Worm (Caenorhabditis elegans) whole organism, L4 larva: Measurements from ENCODE around the gene sel-13.
A peak's percentile ranks its signal among the peaks of the same experiment; 100 is the strongest.

Experiments used
- F10B5.3 ChIP-seq: sonication (generic microtip); optimal IDR thresholded peaks from 2 replicates; lab custom pipeline; 2016; ENCODE audit warnings: mild to moderate bottlenecking, missing genetic modification characterization, missing compliant biosample characterization
- T20F7.1 ChIP-seq: fragments of 200-800 bp; sonication (Bioruptor generic); optimal IDR thresholded peaks from 2 replicates; lab custom pipeline; 2018; ENCODE audit warnings: mild to moderate bottlenecking, missing genetic modification characterization, missing compliant biosample characterization
- Y5F2A.4 ChIP-seq: fragments of 200-800 bp; sonication (Bioruptor generic); optimal IDR thresholded peaks from 2 replicates; lab custom pipeline; 2018; ENCODE audit warnings: mild to moderate bottlenecking, missing genetic modification characterization, missing compliant biosample characterization
- Y75B8A.6 ChIP-seq: fragments of 200-800 bp; sonication (Bioruptor generic); IDR thresholded peaks from 2 replicates; pipeline ENCODE4 v1.3.6; 2022; ENCODE audit warnings: missing genetic modification reagents, missing genetic modification characterization, missing compliant biosample characterization
- ZK546.5 ChIP-seq, 2 experiments: sonication (generic microtip); optimal IDR thresholded peaks; 2 replicates each; lab custom pipeline; 2017; ENCODE audit warnings: missing biosample characterization in 2 of 2, missing genetic modification characterization in 2 of 2
- ama-1 ChIP-seq: fragments of 150-350 bp; optimal IDR thresholded peaks from 2 replicates; lab custom pipeline; 2014; ENCODE audit warnings: inconsistent platforms, mixed read lengths
- ceh-20 ChIP-seq: fragments of 200-800 bp; sonication (Bioruptor generic); IDR thresholded peaks from 2 replicates; pipeline ENCODE4 v1.3.6; 2022; ENCODE audit warnings: missing genetic modification reagents, missing genetic modification characterization, missing compliant biosample characterization
- ceh-28 ChIP-seq: fragments of 150-350 bp; optimal IDR thresholded peaks from 2 replicates; lab custom pipeline; 2014; ENCODE audit warnings: missing biosample characterization, missing genetic modification reagents, missing genetic modification characterization
- ceh-62 ChIP-seq: sonication (generic microtip); optimal IDR thresholded peaks from 2 replicates; lab custom pipeline; 2017; ENCODE audit warnings: missing biosample characterization, missing genetic modification characterization
- ceh-82 ChIP-seq: sonication (generic microtip); optimal IDR thresholded peaks from 2 replicates; lab custom pipeline; 2017; ENCODE audit warnings: missing biosample characterization, missing genetic modification characterization
- ces-1 ChIP-seq: fragments of 150-350 bp; sonication (generic microtip); optimal IDR thresholded peaks from 4 replicates; lab custom pipeline; 2014; ENCODE audit warnings: missing biosample characterization, missing genetic modification reagents, missing genetic modification characterization
- ctbp-1 ChIP-seq: fragments of 200-800 bp; sonication (Bioruptor generic); IDR thresholded peaks from 2 replicates; pipeline ENCODE4 v1.3.6; 2022; ENCODE audit warnings: missing genetic modification reagents, missing genetic modification characterization, missing compliant biosample characterization
- daf-12 ChIP-seq: fragments of 150-350 bp; optimal IDR thresholded peaks from 2 replicates; lab custom pipeline; 2014; ENCODE audit warnings: missing biosample characterization, missing genetic modification reagents, missing genetic modification characterization
- daf-19 ChIP-seq: fragments of 200-800 bp; sonication (Bioruptor generic); conservative IDR thresholded peaks from 2 replicates; pipeline ENCODE4 v1.3.6; 2022; ENCODE audit warnings: missing genetic modification characterization, missing compliant biosample characterization
- daf-8 ChIP-seq: fragments of 200-800 bp; sonication (Bioruptor generic); IDR thresholded peaks from 2 replicates; pipeline ENCODE4 v1.3.6; 2022; ENCODE audit warnings: missing genetic modification characterization, missing compliant biosample characterization
- dmd-9 ChIP-seq: fragments of 200-800 bp; sonication (Bioruptor generic); IDR thresholded peaks from 2 replicates; pipeline ENCODE4 v1.3.6; 2022; ENCODE audit warnings: missing genetic modification reagents, missing genetic modification characterization, missing compliant biosample characterization
- duxl-1 ChIP-seq: sonication (generic microtip); optimal IDR thresholded peaks from 2 replicates; lab custom pipeline; 2016; ENCODE audit warnings: mild to moderate bottlenecking, missing genetic modification characterization, moderate library complexity, missing compliant biosample characterization; ENCODE audit not compliant: poor library complexity
- fos-1 ChIP-seq: fragments of 150-350 bp; optimal IDR thresholded peaks from 2 replicates; lab custom pipeline; 2014; ENCODE audit warnings: missing biosample characterization, missing genetic modification characterization
- hif-1 ChIP-seq, 2 experiments: sonication (generic microtip); optimal IDR thresholded peaks; 2 replicates each; lab custom pipeline; 2016 to 2017; ENCODE audit warnings: missing compliant biosample characterization in 2 of 2, missing genetic modification characterization in 2 of 2, missing genetic modification reagents in 2 of 2, missing genotype in 2 of 2, mild to moderate bottlenecking in 1 of 2
- hlh-30 ChIP-seq: sonication (generic microtip); optimal IDR thresholded peaks from 2 replicates; lab custom pipeline; 2017; ENCODE audit warnings: antibody characterized with exemption, mild to moderate bottlenecking, missing genetic modification characterization, missing compliant biosample characterization; ENCODE audit not compliant: insufficient read depth
- hmg-1.1 ChIP-seq: fragments of 200-800 bp; sonication (Bioruptor generic); IDR thresholded peaks from 2 replicates; pipeline ENCODE4 v1.3.6; 2022; ENCODE audit warnings: missing genetic modification reagents, missing genetic modification characterization, missing compliant biosample characterization
- lim-7 ChIP-seq: fragments of 200-800 bp; sonication (Bioruptor generic); IDR thresholded peaks from 2 replicates; pipeline ENCODE4 v1.3.6; 2022; ENCODE audit warnings: missing genetic modification characterization, missing compliant biosample characterization
- lin-13 ChIP-seq: fragments of 150-350 bp; optimal IDR thresholded peaks from 2 replicates; lab custom pipeline; 2014; ENCODE audit warnings: missing biosample characterization, missing genetic modification reagents, missing genetic modification characterization
- lin-39 ChIP-seq: fragments of 150-350 bp; optimal IDR thresholded peaks from 2 replicates; lab custom pipeline; 2014; ENCODE audit warnings: missing biosample characterization, missing genetic modification reagents, missing genetic modification characterization
- lir-3 ChIP-seq: sonication (generic microtip); optimal IDR thresholded peaks from 2 replicates; lab custom pipeline; 2016; ENCODE audit warnings: mild to moderate bottlenecking, missing genetic modification characterization, missing compliant biosample characterization
- lsy-2 ChIP-seq, 2 experiments: fragments of 150-350 bp in 1 of 2; sonication (generic microtip) in 1 of 2; optimal IDR thresholded peaks; 2 replicates each; lab custom pipeline; 2014 to 2017; ENCODE audit warnings: missing biosample characterization in 2 of 2, missing genetic modification characterization in 2 of 2
- madf-9 ChIP-seq: fragments of 200-800 bp; sonication (Bioruptor generic); conservative IDR thresholded peaks from 2 replicates; pipeline ENCODE4 v1.3.6; 2022; ENCODE audit warnings: missing genetic modification reagents, missing genetic modification characterization, missing compliant biosample characterization
- mdl-1 ChIP-seq, 2 experiments: fragments of 150-350 bp in 1 of 2; sonication (generic microtip) in 1 of 2; optimal IDR thresholded peaks; 2 replicates each; lab custom pipeline; 2014 to 2017; ENCODE audit warnings: missing biosample characterization in 2 of 2, missing genetic modification characterization in 2 of 2
- mes-2 ChIP-seq: sonication (generic microtip); optimal IDR thresholded peaks from 2 replicates; lab custom pipeline; 2016; ENCODE audit warnings: missing genotype, mild to moderate bottlenecking, missing genetic modification characterization, missing compliant biosample characterization; ENCODE audit not compliant: poor library complexity, severe bottlenecking
- nhr-10 ChIP-seq: fragments of 150-350 bp; optimal IDR thresholded peaks from 2 replicates; lab custom pipeline; 2014; ENCODE audit warnings: missing biosample characterization, missing genetic modification characterization
- nhr-102 ChIP-seq: sonication (generic microtip); optimal IDR thresholded peaks from 2 replicates; lab custom pipeline; 2016; ENCODE audit warnings: mild to moderate bottlenecking, missing genetic modification characterization, moderate library complexity, missing compliant biosample characterization
- nhr-11 ChIP-seq: fragments of 150-350 bp; optimal IDR thresholded peaks from 2 replicates; lab custom pipeline; 2014; ENCODE audit warnings: missing biosample characterization, missing genetic modification characterization
- nhr-41 ChIP-seq: fragments of 200-800 bp; sonication (Bioruptor generic); IDR thresholded peaks from 2 replicates; pipeline ENCODE4 v1.3.6; 2022; ENCODE audit warnings: missing genetic modification reagents, missing genetic modification characterization, missing compliant biosample characterization
- nhr-48 ChIP-seq: sonication (generic microtip); optimal IDR thresholded peaks from 2 replicates; lab custom pipeline; 2016; ENCODE audit warnings: mild to moderate bottlenecking, missing genetic modification characterization, missing compliant biosample characterization
- nhr-6 ChIP-seq: fragments of 150-350 bp; optimal IDR thresholded peaks from 2 replicates; lab custom pipeline; 2014; ENCODE audit warnings: missing biosample characterization, missing genetic modification characterization
- pqm-1 ChIP-seq: sonication (generic microtip); optimal IDR thresholded peaks from 2 replicates; lab custom pipeline; 2017; ENCODE audit warnings: missing biosample characterization, missing genetic modification characterization
- rbr-2 ChIP-seq: sonication (generic microtip); optimal IDR thresholded peaks from 2 replicates; lab custom pipeline; 2016; ENCODE audit warnings: missing genotype, missing genetic modification characterization, missing compliant biosample characterization
- sdz-12 ChIP-seq: fragments of 200-800 bp; sonication (Bioruptor generic); optimal IDR thresholded peaks from 2 replicates; lab custom pipeline; 2018; ENCODE audit warnings: mild to moderate bottlenecking, missing genetic modification characterization, missing compliant biosample characterization
- set-16 ChIP-seq: fragments of 200-800 bp; sonication (Bioruptor generic); IDR thresholded peaks from 2 replicates; pipeline ENCODE4 v1.3.6; 2022; ENCODE audit warnings: missing genetic modification reagents, missing genetic modification characterization, missing compliant biosample characterization
- snpc-4 ChIP-seq: fragments of 150-350 bp; optimal IDR thresholded peaks from 2 replicates; lab custom pipeline; 2014; ENCODE audit warnings: missing biosample characterization, missing genetic modification characterization
- spr-3 ChIP-seq: fragments of 200-800 bp; sonication (Bioruptor generic); optimal IDR thresholded peaks from 2 replicates; lab custom pipeline; 2018; ENCODE audit warnings: mild to moderate bottlenecking, missing genetic modification characterization, missing compliant biosample characterization
- unc-62 ChIP-seq, 3 experiments: fragments of 150-350 bp in 1 of 3; sonication (generic microtip); optimal IDR thresholded peaks in 2 of 3; peaks in 1 of 3; 1 replicate in 1 of 3; 2 replicates in 2 of 3; lab custom pipeline; 2014 to 2017; ENCODE audit warnings: missing biosample characterization in 3 of 3, missing genetic modification characterization in 3 of 3, missing genetic modification reagents in 3 of 3, missing genotype in 1 of 3
- vab-7 ChIP-seq: fragments of 200-800 bp; sonication (Bioruptor generic); IDR thresholded peaks from 2 replicates; pipeline ENCODE4 v1.3.6; 2022; ENCODE audit warnings: missing genetic modification reagents, missing genetic modification characterization, missing compliant biosample characterization
- zag-1 ChIP-seq: fragments of 150-350 bp; optimal IDR thresholded peaks from 2 replicates; lab custom pipeline; 2014; ENCODE audit warnings: missing biosample characterization, missing genetic modification characterization
- zip-11 ChIP-seq: fragments of 200-800 bp; sonication (Bioruptor generic); IDR thresholded peaks from 2 replicates; pipeline ENCODE4 v1.3.6; 2022; ENCODE audit warnings: missing genetic modification characterization, missing compliant biosample characterization
- zip-2 ChIP-seq: fragments of 150-350 bp; optimal IDR thresholded peaks from 2 replicates; lab custom pipeline; 2014; ENCODE audit warnings: missing biosample characterization, missing genetic modification characterization
- ztf-11 ChIP-seq: fragments of 150-350 bp; optimal IDR thresholded peaks from 2 replicates; lab custom pipeline; 2014; ENCODE audit warnings: missing biosample characterization, missing genetic modification characterization
- ztf-7 ChIP-seq: fragments of 150-350 bp; optimal IDR thresholded peaks from 2 replicates; lab custom pipeline; 2014; ENCODE audit warnings: missing biosample characterization, missing genetic modification characterization

sel-13 gene

DNA sequence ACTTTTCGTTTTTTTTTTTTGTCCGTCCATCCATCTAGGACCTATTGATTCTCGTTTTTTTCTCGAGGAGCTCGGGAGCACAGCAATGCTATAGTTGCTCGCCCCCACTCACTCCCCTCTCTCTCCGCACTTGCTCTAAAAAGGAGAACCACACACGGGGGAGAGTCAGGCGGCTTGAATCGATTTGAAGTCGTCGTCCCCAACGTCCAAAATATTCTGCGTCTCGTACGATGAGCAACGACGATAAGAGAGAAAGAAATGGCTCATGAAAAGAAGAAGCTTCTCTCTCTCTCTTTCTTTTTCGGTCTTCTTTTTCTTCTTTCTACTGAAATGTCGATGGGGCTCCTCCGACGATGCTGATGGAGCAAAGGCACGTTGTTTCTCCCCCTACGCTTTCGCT lies 43.6 kb downstream of the sel-13 start (continued):
- TF ChIP-seq madf-9 (GFP tag; lab: Robert Waterston, UW) (no peak), ceh-62 (tag; lab: Kevin White, UChicago) (no peak), mdl-1 (tag; optimal IDR thresholded peaks at IDR 0.05; lab: Kevin White, UChicago) (peak in 1 of 2 experiments; percentile 65), lin-39 (tag; lab: Kevin White, UChicago) (no peak), T20F7.1 (no peak), vab-7 (GFP tag; lab: Robert Waterston, UW) (no peak), pqm-1 (tag; lab: Kevin White, UChicago) (no peak), ZK546.5 (tag; optimal IDR thresholded peaks at IDR 0.05; lab: Kevin White, UChicago) (no peak), rbr-2 (tag; lab: Kevin White, UChicago) (peak; percentile 82), zip-11 (GFP tag; lab: Robert Waterston, UW) (no peak), lin-13 (no peak), nhr-102 (no peak), Y5F2A.4 (no peak), hlh-30 (peak; percentile 81), hif-1 (tag; optimal IDR thresholded peaks at IDR 0.05; lab: Kevin White, UChicago) (peak in 1 of 2 experiments; percentile 28), Y75B8A.6 (GFP tag; lab: Robert Waterston, UW) (no peak), set-16 (no peak; the same call in none of the 2 replicates), zip-2 (tag; lab: Kevin White, UChicago) (no peak), unc-62 (GFP tag; optimal IDR thresholded peaks at IDR 0.05 in 1 of 2; lab: Kevin White, UChicago) (no peak), unc-62 (tag; optimal IDR thresholded peaks at IDR 0.05; lab: Kevin White, UChicago) (no peak), ama-1 (no peak), ceh-28 (tag; lab: Kevin White, UChicago) (peak; percentile 53), daf-8 (GFP tag; lab: Robert Waterston, UW) (no peak), ztf-7 (no peak), nhr-10 (tag; lab: Kevin White, UChicago) (no peak), nhr-6 (tag; lab: Kevin White, UChicago) (no peak), spr-3 (GFP tag; lab: Kevin White, UChicago) (no peak), ctbp-1 (GFP tag; lab: Robert Waterston, UW) (peak; percentile 65; the same call in 1 of the 2 replicates), dmd-9 (GFP tag; lab: Robert Waterston, UW) (no peak), ceh-20 (GFP tag; lab: Robert Waterston, UW) (0 out of 2 replicates have a peak, but pooled peaks have one; percentile 53), ceh-82 (no peak), fos-1 (tag; lab: Kevin White, UChicago) (no peak), ces-1 (no peak), nhr-48 (tag; lab: Kevin White, UChicago) (no peak), mes-2 (tag; lab: Kevin White, UChicago) (no peak), nhr-41 (no peak), duxl-1 (tag; lab: Kevin White, UChicago) (no peak), snpc-4 (tag; lab: Kevin White, UChicago) (no peak), F10B5.3 (tag; lab: Kevin White, UChicago) (no peak), lir-3 (tag; lab: Kevin White, UChicago) (no peak), lsy-2 (tag; optimal IDR thresholded peaks at IDR 0.05; lab: Kevin White, UChicago) (peak; percentile 5 to 61), daf-12 (tag; lab: Kevin White, UChicago) (no peak), nhr-11 (tag; lab: Kevin White, UChicago) (peak; percentile 9), lim-7 (GFP tag; lab: Robert Waterston, UW) (no peak), ztf-11 (no peak), zag-1 (tag; lab: Kevin White, UChicago) (no peak), daf-19 (no peak), hmg-1.1 (GFP tag; lab: Robert Waterston, UW) (peak; percentile 73), sdz-12 (no peak)
